Worm (Caenorhabditis elegans) whole organism, late embryonic: ENCODE data around the gene srab-3.

Source experiments
- K02D7.2 ChIP-seq: sonication (generic microtip); optimal IDR thresholded peaks from 2 replicates; lab custom pipeline; 2017; ENCODE audit warnings: mild to moderate bottlenecking, missing genetic modification characterization, missing compliant biosample characterization
- T23F11.4 ChIP-seq: fragments of 200-800 bp; sonication (Bioruptor generic); optimal IDR thresholded peaks from 2 replicates; lab custom pipeline; 2018; ENCODE audit warnings: mild to moderate bottlenecking, missing genetic modification characterization, missing compliant biosample characterization
- ceh-19 ChIP-seq: fragments of 200-800 bp; sonication (Bioruptor generic); optimal IDR thresholded peaks from 2 replicates; lab custom pipeline; 2018; ENCODE audit warnings: mild to moderate bottlenecking, missing genetic modification characterization, missing compliant biosample characterization
- ceh-2 ChIP-seq: sonication (generic microtip); optimal IDR thresholded peaks from 2 replicates; lab custom pipeline; 2016; ENCODE audit warnings: missing genotype, missing genetic modification characterization, missing compliant biosample characterization
- ceh-24 ChIP-seq: sonication (generic microtip); optimal IDR thresholded peaks from 2 replicates; lab custom pipeline; 2016; ENCODE audit warnings: mild to moderate bottlenecking, missing genetic modification characterization, missing compliant biosample characterization
- ceh-34 ChIP-seq: sonication (generic microtip); optimal IDR thresholded peaks from 2 replicates; lab custom pipeline; 2016; ENCODE audit warnings: mild to moderate bottlenecking, missing genetic modification characterization, missing compliant biosample characterization
- ceh-45 ChIP-seq: fragments of 200-800 bp; sonication (Bioruptor generic); IDR thresholded peaks from 2 replicates; pipeline ENCODE4 v1.3.6; 2022; ENCODE audit warnings: missing genetic modification reagents, missing genetic modification characterization, missing compliant biosample characterization
- ceh-48 ChIP-seq: sonication (generic microtip); optimal IDR thresholded peaks from 2 replicates; lab custom pipeline; 2016; ENCODE audit warnings: missing genetic modification characterization, inconsistent platforms, missing compliant biosample characterization
- ceh-6 ChIP-seq: fragments of 200-800 bp; sonication (Bioruptor generic); optimal IDR thresholded peaks from 2 replicates; lab custom pipeline; 2018; ENCODE audit warnings: mild to moderate bottlenecking, missing genetic modification characterization, missing compliant biosample characterization
- ceh-9 ChIP-seq: sonication (generic microtip); optimal IDR thresholded peaks from 2 replicates; lab custom pipeline; 2016; ENCODE audit warnings: mild to moderate bottlenecking, missing genetic modification characterization, inconsistent platforms, missing compliant biosample characterization
- che-1 ChIP-seq: sonication (generic microtip); optimal IDR thresholded peaks from 2 replicates; lab custom pipeline; 2016; ENCODE audit warnings: mild to moderate bottlenecking, missing genetic modification characterization, missing compliant biosample characterization
- ets-4 ChIP-seq: sonication (generic microtip); optimal IDR thresholded peaks from 2 replicates; lab custom pipeline; 2016; ENCODE audit warnings: missing genetic modification characterization, missing compliant biosample characterization
- fkh-10 ChIP-seq: fragments of 150-350 bp; optimal IDR thresholded peaks from 2 replicates; lab custom pipeline; 2014; ENCODE audit warnings: missing biosample characterization, missing genetic modification reagents, missing genetic modification characterization
- fkh-6 ChIP-seq: sonication (generic microtip); optimal IDR thresholded peaks from 2 replicates; lab custom pipeline; 2016; ENCODE audit warnings: missing genetic modification characterization, missing compliant biosample characterization
- gmeb-2 ChIP-seq: sonication (generic microtip); optimal IDR thresholded peaks from 2 replicates; lab custom pipeline; 2016; ENCODE audit warnings: missing genetic modification characterization, inconsistent platforms, missing compliant biosample characterization
- lin-11 ChIP-seq: fragments of 200-800 bp; sonication (Bioruptor generic); optimal IDR thresholded peaks from 2 replicates; lab custom pipeline; 2018; ENCODE audit warnings: mild to moderate bottlenecking, missing genetic modification characterization, missing compliant biosample characterization
- madf-2 ChIP-seq: sonication (generic microtip); optimal IDR thresholded peaks from 2 replicates; lab custom pipeline; 2017; ENCODE audit warnings: missing genetic modification characterization, missing compliant biosample characterization
- mec-3 ChIP-seq: sonication (generic microtip); optimal IDR thresholded peaks from 2 replicates; lab custom pipeline; 2016; ENCODE audit warnings: borderline replicate concordance, missing genetic modification characterization, missing compliant biosample characterization
- nhr-11 ChIP-seq: fragments of 150-350 bp; optimal IDR thresholded peaks from 2 replicates; lab custom pipeline; 2014; ENCODE audit warnings: missing biosample characterization, missing genetic modification characterization
- pat-9 ChIP-seq: fragments of 200-800 bp; sonication (Bioruptor generic); optimal IDR thresholded peaks from 2 replicates; lab custom pipeline; 2018; ENCODE audit warnings: mild to moderate bottlenecking, missing genetic modification characterization, moderate library complexity, missing compliant biosample characterization
- pha-2 ChIP-seq: sonication (generic microtip); optimal IDR thresholded peaks from 2 replicates; lab custom pipeline; 2017; ENCODE audit warnings: mild to moderate bottlenecking, missing genetic modification characterization, missing compliant biosample characterization
- pha-4 ChIP-seq: fragments of 150-350 bp; optimal IDR thresholded peaks from 2 replicates; lab custom pipeline; 2018; ENCODE audit warnings: missing biosample characterization, missing genetic modification reagents, missing genetic modification characterization
- pqm-1 ChIP-seq: sonication (generic microtip); optimal IDR thresholded peaks from 2 replicates; lab custom pipeline; 2016; ENCODE audit warnings: missing genetic modification characterization, missing compliant biosample characterization
- pros-1 ChIP-seq: fragments of 150-350 bp; optimal IDR thresholded peaks from 2 replicates; lab custom pipeline; 2014; ENCODE audit warnings: missing biosample characterization, missing genetic modification reagents, missing genetic modification characterization
- rnt-1 ChIP-seq: sonication (generic microtip); optimal IDR thresholded peaks from 2 replicates; lab custom pipeline; 2016; ENCODE audit warnings: missing genetic modification characterization, missing compliant biosample characterization
- sdc-2 ChIP-seq: sonication (generic microtip); optimal IDR thresholded peaks from 2 replicates; lab custom pipeline; 2016; ENCODE audit warnings: missing genotype, missing genetic modification characterization, missing compliant biosample characterization
- syd-9 ChIP-seq: sonication (generic microtip); optimal IDR thresholded peaks from 2 replicates; lab custom pipeline; 2016; ENCODE audit warnings: mild to moderate bottlenecking, missing genetic modification characterization, moderate library complexity, missing compliant biosample characterization
- tbx-7 ChIP-seq: sonication (generic microtip); optimal IDR thresholded peaks from 2 replicates; lab custom pipeline; 2016; ENCODE audit warnings: missing genotype, missing genetic modification characterization, missing compliant biosample characterization
- ttx-3 ChIP-seq: sonication (generic microtip); optimal IDR thresholded peaks from 2 replicates; lab custom pipeline; 2016; ENCODE audit warnings: missing genetic modification reagents, missing genetic modification characterization, missing compliant biosample characterization
- unc-42 ChIP-seq: sonication (generic microtip); optimal IDR thresholded peaks from 2 replicates; lab custom pipeline; 2016; ENCODE audit warnings: missing genotype, missing genetic modification characterization, missing compliant biosample characterization
- unc-55 ChIP-seq: sonication (generic microtip); optimal IDR thresholded peaks from 2 replicates; lab custom pipeline; 2017; ENCODE audit warnings: missing biosample characterization, missing genetic modification reagents, missing genetic modification characterization
- unc-86 ChIP-seq: sonication (generic microtip); optimal IDR thresholded peaks from 2 replicates; lab custom pipeline; 2016; ENCODE audit warnings: missing genetic modification characterization, missing compliant biosample characterization
- ztf-16 ChIP-seq: sonication (generic microtip); optimal IDR thresholded peaks from 2 replicates; lab custom pipeline; 2017; ENCODE audit warnings: missing genetic modification characterization, missing compliant biosample characterization

srab-3 gene

ce11 chrV:5102017-5102416 lies 5.7 kb downstream of the srab-3 start, which contains the start of gene srab-1:
Gene srab-1, minus strand, starts transcription at chrV:5102117.
- TF ChIP-seq madf-2 (tag; lab: Kevin White, UChicago), result no peak
- TF ChIP-seq che-1 (tag; lab: Kevin White, UChicago), result no peak
- TF ChIP-seq ztf-16, result no peak
- TF ChIP-seq ceh-34 (tag; lab: Kevin White, UChicago), result no peak
- no peak for TF ChIP-seq K02D7.2 (tag; lab: Kevin White, UChicago)
- TF ChIP-seq ceh-2, result no peak
- no peak for TF ChIP-seq ceh-48
- TF ChIP-seq nhr-11 (tag; lab: Kevin White, UChicago), result no peak
- no peak for TF ChIP-seq pat-9 (tag; lab: Kevin White, UChicago)
- TF ChIP-seq ceh-6 (GFP tag; lab: Kevin White, UChicago), result no peak
- TF ChIP-seq gmeb-2 (tag; lab: Kevin White, UChicago), result no peak
- no peak for TF ChIP-seq unc-55
- TF ChIP-seq pros-1 (tag; lab: Kevin White, UChicago), result no peak
- TF ChIP-seq pha-4 (tag; lab: Kevin White, UChicago), result no peak
- TF ChIP-seq rnt-1 (tag; lab: Kevin White, UChicago), result no peak

ce11 chrV:5098925-5099324 lies 8.8 kb downstream of the srab-3 start, which contains the start of gene unc-46:
Gene unc-46, minus strand, starts transcription at chrV:5099025.
- no peak for TF ChIP-seq sdc-2
- no peak for TF ChIP-seq gmeb-2 (tag; lab: Kevin White, UChicago)
- no peak for TF ChIP-seq T23F11.4 (GFP tag; lab: Kevin White, UChicago)
- no peak for TF ChIP-seq fkh-10 (GFP tag; lab: Kevin White, UChicago)
- TF ChIP-seq ets-4 (tag; lab: Kevin White, UChicago), result no peak
- TF ChIP-seq tbx-7, result no peak
- no peak for TF ChIP-seq ceh-19 (GFP tag; lab: Kevin White, UChicago)
- TF ChIP-seq syd-9, result no peak

ce11 chrV:5097035-5097434 lies 10.7 kb downstream of the srab-3 start, which contains the start of gene C04F5.2:
Gene C04F5.2, minus strand, starts transcription at chrV:5097135.
- no peak for TF ChIP-seq pha-4 (tag; lab: Kevin White, UChicago)
- no peak for TF ChIP-seq ceh-2
- TF ChIP-seq unc-86, result no peak

ce11 chrV:5090386-5090785 lies 17.3 kb downstream of the srab-3 start:
- TF ChIP-seq ets-4 (tag; lab: Kevin White, UChicago), result no peak
- TF ChIP-seq unc-42 (tag; lab: Kevin White, UChicago), result peak; percentile 1
- TF ChIP-seq ceh-6 (GFP tag; lab: Kevin White, UChicago), result no peak

- no peak for TF ChIP-seq rnt-1 (tag; lab: Kevin White, UChicago)
- no peak for TF ChIP-seq ttx-3 (tag; lab: Kevin White, UChicago)
- TF ChIP-seq fkh-10 (GFP tag; lab: Kevin White, UChicago), result no peak
- no peak for TF ChIP-seq ceh-9 (tag; lab: Kevin White, UChicago)
- no peak for TF ChIP-seq mec-3 (tag; lab: Kevin White, UChicago)
- TF ChIP-seq pqm-1 (tag; lab: Kevin White, UChicago), result no peak
- no peak for TF ChIP-seq pha-2 (tag; lab: Kevin White, UChicago)
- TF ChIP-seq ceh-2, result no peak
- no peak for TF ChIP-seq ets-4 (tag; lab: Kevin White, UChicago)
- no peak for TF ChIP-seq fkh-6 (tag; lab: Kevin White, UChicago)
- no peak for TF ChIP-seq gmeb-2 (tag; lab: Kevin White, UChicago)
- no peak for TF ChIP-seq unc-55
- no peak for TF ChIP-seq sdc-2
- no peak for TF ChIP-seq lin-11 (tag; lab: Kevin White, UChicago)
- no peak for TF ChIP-seq ceh-45
- TF ChIP-seq ceh-24 (tag; lab: Kevin White, UChicago), result no peak
- TF ChIP-seq, all 69 proteins: peak for 0
Measured at ce11 chrV:5089497-5090134, 18.1 kb downstream of the srab-3 start, which contains the start of gene glb-32. Gene glb-32, minus strand, starts transcription at chrV:5089547.
